Fruit fly (Drosophila melanogaster) whole organism, embryonic: ENCODE measurements around the gene Rsph1.

Experiments used
- B-H2 ChIP-seq: fragments of 200-800 bp; sonication (Bioruptor generic); optimal IDR thresholded peaks from 2 replicates; lab custom pipeline; 2018; ENCODE audit warnings: missing biosample characterization, mild to moderate bottlenecking, missing genetic modification characterization
- CG10431 ChIP-seq: fragments of 200-800 bp; sonication (Bioruptor generic); optimal IDR thresholded peaks from 3 replicates; lab custom pipeline; 2018; ENCODE audit warnings: missing biosample characterization, mild to moderate bottlenecking, missing genetic modification characterization
- CG10462 ChIP-seq: fragments of 200-800 bp; sonication (Bioruptor generic); optimal IDR thresholded peaks from 2 replicates; lab custom pipeline; 2016; ENCODE audit warnings: missing biosample characterization, missing genetic modification characterization
- CG10959 ChIP-seq: fragments of 200-800 bp; sonication (Bioruptor generic); IDR thresholded peaks from 2 replicates; pipeline ENCODE4 v1.3.6; 2022; ENCODE audit warnings: missing biosample characterization, missing genetic modification characterization
- CG11696 ChIP-seq: fragments of 200-800 bp; sonication (Bioruptor generic); IDR thresholded peaks from 2 replicates; pipeline ENCODE4 v1.3.6; 2022; ENCODE audit warnings: missing biosample characterization, missing genetic modification characterization
- CG12071 ChIP-seq: fragments of 200-800 bp; sonication (Bioruptor generic); optimal IDR thresholded peaks from 3 replicates; lab custom pipeline; 2018; ENCODE audit warnings: missing biosample characterization, mild to moderate bottlenecking, missing genetic modification characterization
- CG12391 ChIP-seq: fragments of 200-800 bp; sonication (Bioruptor generic); optimal IDR thresholded peaks from 3 replicates; lab custom pipeline; 2018; ENCODE audit warnings: missing biosample characterization, mild to moderate bottlenecking, missing genetic modification characterization, moderate library complexity
- CG12942 ChIP-seq: fragments of 200-800 bp; sonication (Bioruptor generic); optimal IDR thresholded peaks from 3 replicates; lab custom pipeline; 2016; ENCODE audit warnings: missing biosample characterization, missing genetic modification characterization
- CG13287 ChIP-seq: fragments of 200-800 bp; sonication (Bioruptor generic); IDR thresholded peaks from 2 replicates; pipeline ENCODE4 v1.3.6; 2022; ENCODE audit warnings: missing biosample characterization, missing genetic modification characterization; ENCODE audit not compliant: partially characterized antibody
- CG15514 ChIP-seq: fragments of 200-800 bp; sonication (Bioruptor generic); optimal IDR thresholded peaks from 3 replicates; lab custom pipeline; 2017; ENCODE audit warnings: missing biosample characterization, missing genetic modification characterization, mild to moderate bottlenecking, moderate library complexity, missing genetic modification reagents
- CG18764 ChIP-seq: fragments of 200-800 bp; sonication (Bioruptor generic); optimal IDR thresholded peaks from 3 replicates; lab custom pipeline; 2016; ENCODE audit warnings: missing biosample characterization, missing genetic modification characterization
- CG2116 ChIP-seq: fragments of 200-800 bp; sonication (Bioruptor generic); optimal IDR thresholded peaks from 3 replicates; lab custom pipeline; 2018; ENCODE audit warnings: missing biosample characterization, mild to moderate bottlenecking, missing genetic modification characterization
- CG2678 ChIP-seq: fragments of 200-800 bp; sonication (Bioruptor generic); optimal IDR thresholded peaks from 3 replicates; lab custom pipeline; 2019; ENCODE audit warnings: missing biosample characterization, mild to moderate bottlenecking, missing genetic modification characterization, moderate library complexity
- CG31224 ChIP-seq: fragments of 200-800 bp; sonication (Bioruptor generic); IDR thresholded peaks from 2 replicates; pipeline ENCODE4 v1.3.6; 2022; ENCODE audit warnings: missing biosample characterization, missing genetic modification characterization
- CG3163 ChIP-seq: fragments of 200-800 bp; sonication (Bioruptor generic); optimal IDR thresholded peaks from 3 replicates; lab custom pipeline; 2016; ENCODE audit warnings: missing biosample characterization, missing genetic modification characterization
- CG33213 ChIP-seq: fragments of 200-800 bp; sonication (Bioruptor generic); optimal IDR thresholded peaks from 3 replicates; lab custom pipeline; 2016; ENCODE audit warnings: missing biosample characterization, missing genetic modification characterization
- CG4854 ChIP-seq: fragments of 200-800 bp; sonication (Bioruptor generic); optimal IDR thresholded peaks from 2 replicates; lab custom pipeline; 2016; ENCODE audit warnings: missing biosample characterization, missing genetic modification characterization, inconsistent platforms
- CG8089 ChIP-seq: fragments of 200-800 bp; sonication (Bioruptor generic); optimal IDR thresholded peaks from 3 replicates; lab custom pipeline; 2016; ENCODE audit warnings: missing biosample characterization, missing genetic modification characterization
- CG8478 ChIP-seq: fragments of >200 bp; optimal IDR thresholded peaks from 2 replicates; lab custom pipeline; 2018
- Dfd ChIP-seq, 2 experiments: fragments of >200 bp; optimal IDR thresholded peaks; 2 replicates each; lab custom pipeline; 2017; ENCODE audit warnings: missing biosample characterization in 2 of 2, missing genetic modification characterization in 2 of 2
- HLH4C ChIP-seq: fragments of 200-800 bp; sonication (Bioruptor generic); IDR thresholded peaks from 3 replicates; pipeline ENCODE4 v1.3.6; 2022; ENCODE audit warnings: missing biosample characterization, missing genetic modification characterization; ENCODE audit not compliant: partially characterized antibody
- Myb ChIP-seq: fragments of 200-800 bp; sonication (Bioruptor generic); optimal IDR thresholded peaks from 2 replicates; lab custom pipeline; 2016; ENCODE audit warnings: missing biosample characterization, missing genetic modification characterization
- Opbp ChIP-seq: fragments of 200-800 bp; sonication (Bioruptor generic); IDR thresholded peaks from 3 replicates; pipeline ENCODE4 v1.3.6; 2022; ENCODE audit warnings: missing biosample characterization, missing genetic modification characterization; ENCODE audit not compliant: partially characterized antibody
- Ptx1 ChIP-seq: fragments of 200-800 bp; sonication (Bioruptor generic); IDR thresholded peaks from 2 replicates; pipeline ENCODE4 v1.3.6; 2022; ENCODE audit warnings: missing biosample characterization, missing genetic modification characterization
- Ravus ChIP-seq: fragments of 200-800 bp; sonication (Bioruptor generic); IDR thresholded peaks from 2 replicates; pipeline ENCODE4 v1.3.6; 2022; ENCODE audit warnings: missing biosample characterization, missing genetic modification characterization
- Sox100B ChIP-seq: fragments of 200-800 bp; sonication (Bioruptor generic); optimal IDR thresholded peaks from 3 replicates; lab custom pipeline; 2018; ENCODE audit warnings: missing biosample characterization, mild to moderate bottlenecking, missing genetic modification characterization
- Ssrp ChIP-seq: fragments of 200-800 bp; sonication (Bioruptor generic); optimal IDR thresholded peaks from 2 replicates; lab custom pipeline; 2018; ENCODE audit warnings: missing biosample characterization, mild to moderate bottlenecking, missing genetic modification characterization, moderate library complexity
- al ChIP-seq: fragments of 200-800 bp; sonication (Bioruptor generic); IDR thresholded peaks from 2 replicates; pipeline ENCODE4 v1.3.6; 2022; ENCODE audit warnings: missing biosample characterization, missing genetic modification characterization
- bigmax ChIP-seq: fragments of 200-800 bp; sonication (Bioruptor generic); optimal IDR thresholded peaks from 2 replicates; lab custom pipeline; 2018; ENCODE audit warnings: missing biosample characterization, mild to moderate bottlenecking, missing genetic modification characterization
- corto ChIP-seq: fragments of 200-800 bp; sonication (Bioruptor generic); optimal IDR thresholded peaks from 2 replicates; lab custom pipeline; 2016; ENCODE audit warnings: missing biosample characterization, mild to moderate bottlenecking, missing genetic modification characterization, moderate library complexity
- emc ChIP-seq: fragments of 200-800 bp; sonication (Bioruptor generic); optimal IDR thresholded peaks from 2 replicates; lab custom pipeline; 2016; ENCODE audit warnings: missing biosample characterization, missing genetic modification characterization
- eyg ChIP-seq: fragments of 200-800 bp; sonication (Bioruptor generic); optimal IDR thresholded peaks from 3 replicates; lab custom pipeline; 2016; ENCODE audit warnings: missing biosample characterization, missing genetic modification characterization
- ftz-f1 ChIP-seq: fragments of 200-800 bp; sonication (Bioruptor generic); optimal IDR thresholded peaks from 2 replicates; lab custom pipeline; 2016; ENCODE audit warnings: missing biosample characterization, missing genetic modification characterization
- ham ChIP-seq: fragments of 200-800 bp; sonication (Bioruptor generic); IDR thresholded peaks from 2 replicates; pipeline ENCODE4 v1.3.6; 2022; ENCODE audit warnings: missing biosample characterization, missing genetic modification characterization
- hb ChIP-seq: fragments of 200-800 bp; sonication (Bioruptor generic); IDR thresholded peaks from 3 replicates; pipeline ENCODE4 v1.3.6; 2022; ENCODE audit warnings: missing biosample characterization, missing genetic modification characterization; ENCODE audit not compliant: partially characterized antibody
- ind ChIP-seq: fragments of 200-800 bp; sonication (Bioruptor generic); optimal IDR thresholded peaks from 3 replicates; lab custom pipeline; 2016; ENCODE audit warnings: missing biosample characterization, missing genetic modification characterization
- mld ChIP-seq: fragments of 200-800 bp; sonication (Bioruptor generic); IDR thresholded peaks from 3 replicates; pipeline ENCODE4 v1.3.6; 2022; ENCODE audit warnings: missing biosample characterization, missing genetic modification characterization; ENCODE audit not compliant: partially characterized antibody
- nau ChIP-seq: fragments of 200-800 bp; sonication (Bioruptor generic); optimal IDR thresholded peaks from 3 replicates; lab custom pipeline; 2017; ENCODE audit warnings: missing biosample characterization, mild to moderate bottlenecking, missing genetic modification characterization, missing genetic modification reagents
- pb ChIP-seq: fragments of 200-800 bp; sonication (Bioruptor generic); optimal IDR thresholded peaks from 3 replicates; lab custom pipeline; 2016; ENCODE audit warnings: missing biosample characterization, missing genetic modification characterization
- pros ChIP-seq: fragments of 200-800 bp; sonication (Bioruptor generic); optimal IDR thresholded peaks from 3 replicates; lab custom pipeline; 2019; ENCODE audit warnings: missing biosample characterization, mild to moderate bottlenecking, missing genetic modification characterization, moderate library complexity
- ranshi ChIP-seq: fragments of 200-800 bp; sonication (Bioruptor generic); IDR thresholded peaks from 2 replicates; pipeline ENCODE4 v1.3.6; 2022; ENCODE audit warnings: missing biosample characterization, missing genetic modification characterization
- sc ChIP-seq, 3 experiments: fragments of >200 bp in 2 of 3; fragments of 200-800 bp in 1 of 3; sonication (Bioruptor generic) in 1 of 3; optimal IDR thresholded peaks; 2 replicates in 2 of 3; 3 replicates in 1 of 3; lab custom pipeline; 2017; ENCODE audit warnings: mild to moderate bottlenecking in 1 of 3, missing biosample characterization in 1 of 3, missing genetic modification characterization in 1 of 3, missing genetic modification reagents in 1 of 3
- sens ChIP-seq: fragments of 200-800 bp; sonication (Bioruptor generic); peaks from one replicate; lab custom pipeline; 2016; ENCODE audit warnings: missing biosample characterization, missing genetic modification characterization
- sisA ChIP-seq: fragments of 200-800 bp; sonication (Bioruptor generic); IDR thresholded peaks from 2 replicates; pipeline ENCODE4 v1.3.6; 2022; ENCODE audit warnings: missing biosample characterization, missing genetic modification characterization
- ssp ChIP-seq: fragments of 200-800 bp; sonication (Bioruptor generic); IDR thresholded peaks from 2 replicates; pipeline ENCODE4 v1.3.6; 2022; ENCODE audit warnings: missing biosample characterization, missing genetic modification characterization
- tin ChIP-seq: fragments of 200-800 bp; sonication (Bioruptor generic); optimal IDR thresholded peaks from 3 replicates; lab custom pipeline; 2016; ENCODE audit warnings: missing biosample characterization, missing genetic modification characterization
- vnd ChIP-seq: fragments of 200-800 bp; sonication (Bioruptor generic); IDR thresholded peaks from 3 replicates; pipeline ENCODE4 v1.3.6; 2022; ENCODE audit warnings: missing biosample characterization, missing genetic modification characterization; ENCODE audit not compliant: partially characterized antibody
- vvl ChIP-seq: fragments of 200-800 bp; sonication (Bioruptor generic); IDR thresholded peaks from 2 replicates; pipeline ENCODE4 v1.3.6; 2022; ENCODE audit warnings: missing biosample characterization, missing genetic modification characterization
- wdn ChIP-seq: fragments of 200-800 bp; sonication (Bioruptor generic); IDR thresholded peaks from 2 replicates; pipeline ENCODE4 v1.3.6; 2022; ENCODE audit warnings: missing biosample characterization, missing genetic modification characterization
- zen ChIP-seq: fragments of 200-800 bp; sonication (Bioruptor generic); optimal IDR thresholded peaks from 3 replicates; lab custom pipeline; 2018; ENCODE audit warnings: missing biosample characterization, mild to moderate bottlenecking, missing genetic modification characterization, moderate library complexity

Rsph1 gene

DNA sequence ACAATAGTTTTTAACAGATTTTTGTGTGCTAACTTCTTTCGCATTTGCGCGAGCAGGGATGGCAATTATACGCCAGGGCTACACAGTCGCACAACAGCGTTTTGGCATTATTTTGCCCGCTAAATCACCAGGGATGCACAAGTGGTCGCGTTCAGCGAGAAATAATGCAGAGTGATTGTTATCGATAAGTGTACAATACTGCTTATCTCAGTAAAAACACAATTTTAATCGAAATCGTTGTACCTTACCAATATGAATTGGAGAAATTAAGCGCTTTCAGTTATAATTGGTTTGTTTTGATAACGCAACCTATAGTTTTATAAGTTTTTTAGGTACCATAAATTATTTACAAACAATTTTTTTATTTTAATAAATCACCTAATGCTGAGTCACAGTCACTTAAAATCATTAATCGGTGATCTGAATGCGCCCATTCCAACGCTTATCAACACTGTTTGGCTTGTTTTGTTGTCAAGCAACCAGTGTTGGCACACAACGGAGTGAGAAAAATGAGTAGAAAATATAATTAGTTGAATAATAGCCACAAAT, 6.5 kb upstream of the Rsph1 start, which contains the start of the genes Sfmbt and CG5439 (continued):
- TF ChIP-seq sc (optimal IDR thresholded peaks at IDR 0.05; lab: Kevin White, UChicago) (no peak), sc (GFP tag; optimal IDR thresholded peaks at IDR 0.05; lab: Kevin White, UChicago) (no peak), Myb (GFP tag; lab: Kevin White, UChicago) (peak; percentile 58), zen (tag; lab: Kevin White, UChicago) (peak; percentile 77), eyg (GFP tag; lab: Kevin White, UChicago) (peak; percentile 51), CG15514 (GFP tag; lab: Kevin White, UChicago) (peak; percentile 62), CG33213 (GFP tag; lab: Kevin White, UChicago) (peak; percentile 40), ssp (GFP tag; lab: Robert Waterston, UW) (peak; percentile 72), ftz-f1 (GFP tag; lab: Kevin White, UChicago) (no peak), CG10431 (GFP tag; lab: Kevin White, UChicago) (no peak), nau (GFP tag; lab: Kevin White, UChicago) (no peak), CG12071 (GFP tag; lab: Kevin White, UChicago) (no peak), Dfd (GFP tag; optimal IDR thresholded peaks at IDR 0.05; lab: Kevin White, UChicago) (no peak), CG13287 (GFP tag; lab: Robert Waterston, UW) (peak; percentile 33; the same call in 1 of the 2 replicates), CG12391 (tag; lab: Kevin White, UChicago) (peak; percentile 84), pros (GFP tag; lab: Kevin White, UChicago) (no peak), CG10462 (GFP tag; lab: Kevin White, UChicago) (peak; percentile 46), wdn (GFP tag; lab: Robert Waterston, UW) (0 out of 2 replicates have a peak, but pooled peaks have one; percentile 38), corto (GFP tag; lab: Kevin White, UChicago) (peak; percentile 29), sens (GFP tag; lab: Kevin White, UChicago) (peak; percentile 97), al (peak; percentile 71), CG18764 (GFP tag; lab: Kevin White, UChicago) (peak; percentile 46), Ptx1 (GFP tag; lab: Robert Waterston, UW) (peak; percentile 67), bigmax (GFP tag; lab: Kevin White, UChicago) (no peak), CG8089 (peak; percentile 39), ind (GFP tag; lab: Kevin White, UChicago) (peak; percentile 89), CG8478 (lab: Kevin White, UChicago) (no peak), CG3163 (GFP tag; lab: Kevin White, UChicago) (peak; percentile 60), Ravus (no peak), ham (no peak), mld (GFP tag; lab: Robert Waterston, UW) (0 out of 3 replicates have a peak, but pooled peaks have one; percentile 38), pb (peak; percentile 60), CG2116 (GFP tag; lab: Kevin White, UChicago) (peak; percentile 89), vnd (GFP tag; lab: Robert Waterston, UW) (no peak), sisA (GFP tag; lab: Robert Waterston, UW) (peak; percentile 77), CG10959 (GFP tag; lab: Robert Waterston, UW) (0 out of 2 replicates have a peak, but pooled peaks have one; percentile 11), Sox100B (GFP tag; lab: Kevin White, UChicago) (no peak), hb (GFP tag; lab: Robert Waterston, UW) (no peak), CG31224 (GFP tag; lab: Robert Waterston, UW) (peak; percentile 40; the same call in 1 of the 2 replicates), HLH4C (GFP tag; lab: Robert Waterston, UW) (peak; percentile 62; the same call in 2 of the 3 replicates), CG2678 (tag; lab: Kevin White, UChicago) (no peak), CG12942 (GFP tag; lab: Kevin White, UChicago) (peak; percentile 78), ranshi (GFP tag; lab: Robert Waterston, UW) (peak; percentile 38), vvl (GFP tag; lab: Robert Waterston, UW) (peak; percentile 31; the same call in 1 of the 2 replicates), CG4854 (GFP tag; lab: Kevin White, UChicago) (peak; percentile 71), tin (GFP tag; lab: Kevin White, UChicago) (peak; percentile 77), Opbp (GFP tag; lab: Robert Waterston, UW) (peak; percentile 66; the same call in 2 of the 3 replicates), emc (GFP tag; lab: Kevin White, UChicago) (peak; percentile 62), B-H2 (no peak), Ssrp (tag; lab: Kevin White, UChicago) (peak; percentile 68), CG11696 (GFP tag; lab: Robert Waterston, UW) (no peak)
